Worm (Caenorhabditis elegans) whole organism, young adult: Measurements from ENCODE around the gene R74.2.

Experiments
- B0035.1 ChIP-seq: sonication (generic microtip); optimal IDR thresholded peaks from 2 replicates; lab custom pipeline; 2016; ENCODE audit warnings: missing genetic modification characterization, mild to moderate bottlenecking, missing compliant biosample characterization, missing genotype, missing genetic modification reagents
- B0336.3 ChIP-seq: fragments of 200-800 bp; sonication (Bioruptor generic); IDR thresholded peaks from 2 replicates; pipeline ENCODE4 v1.3.6; 2022; ENCODE audit warnings: missing genetic modification characterization, missing compliant biosample characterization
- F10E7.11 ChIP-seq: sonication (generic microtip); optimal IDR thresholded peaks from 2 replicates; lab custom pipeline; 2017; ENCODE audit warnings: mild to moderate bottlenecking, missing genetic modification characterization, moderate library complexity, missing compliant biosample characterization
- F39B2.1 ChIP-seq: fragments of 200-800 bp; sonication (Bioruptor generic); IDR thresholded peaks from 2 replicates; pipeline ENCODE4 v1.3.6; 2022; ENCODE audit warnings: missing genetic modification reagents, missing genetic modification characterization, missing compliant biosample characterization
- F52B5.7 ChIP-seq: sonication (generic microtip); optimal IDR thresholded peaks from 2 replicates; lab custom pipeline; 2016; ENCODE audit warnings: mild to moderate bottlenecking, missing genetic modification characterization, missing compliant biosample characterization
- F55B11.4 ChIP-seq: sonication (generic microtip); optimal IDR thresholded peaks from 2 replicates; lab custom pipeline; 2016; ENCODE audit warnings: missing compliant biosample characterization, missing genetic modification characterization, borderline replicate concordance; ENCODE audit not compliant: insufficient read depth
- F57C9.4 ChIP-seq: sonication (generic microtip); optimal IDR thresholded peaks from 2 replicates; lab custom pipeline; 2017; ENCODE audit warnings: mild to moderate bottlenecking, missing genetic modification characterization, missing compliant biosample characterization
- K11D2.4 ChIP-seq: fragments of 200-800 bp; sonication (Bioruptor generic); IDR thresholded peaks from 2 replicates; pipeline ENCODE4 v1.3.6; 2022; ENCODE audit warnings: missing genetic modification reagents, missing genetic modification characterization, missing compliant biosample characterization
- T07F8.4 ChIP-seq: sonication (generic microtip); optimal IDR thresholded peaks from 2 replicates; lab custom pipeline; 2016; ENCODE audit warnings: mild to moderate bottlenecking, missing genetic modification characterization, moderate library complexity, missing compliant biosample characterization
- Y79H2A.3 ChIP-seq: fragments of 200-800 bp; sonication (Bioruptor generic); conservative IDR thresholded peaks from 2 replicates; pipeline ENCODE4 v1.3.6; 2022; ENCODE audit warnings: missing genetic modification reagents, missing genetic modification characterization, missing compliant biosample characterization
- akir-1 ChIP-seq: fragments of 200-800 bp; sonication (Bioruptor generic); optimal IDR thresholded peaks from 2 replicates; lab custom pipeline; 2018; ENCODE audit warnings: mild to moderate bottlenecking, missing genetic modification characterization, moderate library complexity, missing compliant biosample characterization
- aptf-2 ChIP-seq: fragments of 200-800 bp; sonication (Bioruptor generic); conservative IDR thresholded peaks from 2 replicates; pipeline ENCODE4 v1.3.6; 2022; ENCODE audit warnings: missing genetic modification reagents, missing genetic modification characterization, missing compliant biosample characterization
- athp-1 ChIP-seq: sonication (generic microtip); optimal IDR thresholded peaks from 2 replicates; lab custom pipeline; 2017; ENCODE audit warnings: mild to moderate bottlenecking, missing genetic modification characterization, missing compliant biosample characterization
- attf-5 ChIP-seq: fragments of 200-800 bp; sonication (Bioruptor generic); optimal IDR thresholded peaks from 2 replicates; lab custom pipeline; 2018; ENCODE audit warnings: mild to moderate bottlenecking, missing genetic modification characterization, missing compliant biosample characterization
- bed-2 ChIP-seq: fragments of 200-800 bp; sonication (Bioruptor generic); IDR thresholded peaks from 2 replicates; pipeline ENCODE4 v1.3.6; 2022; ENCODE audit warnings: missing genetic modification reagents, missing genetic modification characterization, missing compliant biosample characterization
- ccch-3 ChIP-seq: fragments of 200-800 bp; sonication (Bioruptor generic); optimal IDR thresholded peaks from 2 replicates; lab custom pipeline; 2018; ENCODE audit warnings: mild to moderate bottlenecking, missing genetic modification characterization, missing compliant biosample characterization
- ceh-27 ChIP-seq: fragments of 200-800 bp; sonication (Bioruptor generic); optimal IDR thresholded peaks from 2 replicates; lab custom pipeline; 2018; ENCODE audit warnings: mild to moderate bottlenecking, missing genetic modification characterization, moderate library complexity, missing compliant biosample characterization
- chd-7 ChIP-seq: sonication (generic microtip); optimal IDR thresholded peaks from 2 replicates; lab custom pipeline; 2016; ENCODE audit warnings: mild to moderate bottlenecking, missing genetic modification characterization, moderate library complexity, missing compliant biosample characterization
- dox-1 ChIP-seq: fragments of 200-800 bp; sonication (Bioruptor generic); IDR thresholded peaks from 2 replicates; pipeline ENCODE4 v1.3.6; 2022; ENCODE audit warnings: missing genetic modification reagents, missing genetic modification characterization, missing compliant biosample characterization
- dpl-1 ChIP-seq: fragments of 150-350 bp; optimal IDR thresholded peaks from 2 replicates; lab custom pipeline; 2014; ENCODE audit warnings: missing biosample characterization, missing genetic modification reagents, missing genetic modification characterization
- egl-44 ChIP-seq: fragments of 200-800 bp; sonication (Bioruptor generic); IDR thresholded peaks from 2 replicates; pipeline ENCODE4 v1.3.6; 2022; ENCODE audit warnings: missing genetic modification reagents, missing genetic modification characterization, missing compliant biosample characterization
- fkh-3 ChIP-seq: sonication (generic microtip); optimal IDR thresholded peaks from 2 replicates; lab custom pipeline; 2016; ENCODE audit warnings: mild to moderate bottlenecking, missing genetic modification characterization, missing compliant biosample characterization
- gei-17 ChIP-seq: fragments of 200-800 bp; sonication (Bioruptor generic); optimal IDR thresholded peaks from 2 replicates; lab custom pipeline; 2018; ENCODE audit warnings: mild to moderate bottlenecking, missing genetic modification characterization, missing compliant biosample characterization
- hlh-12 ChIP-seq: sonication (generic microtip); optimal IDR thresholded peaks from 2 replicates; lab custom pipeline; 2016; ENCODE audit warnings: missing genetic modification characterization, missing compliant biosample characterization
- hlh-26 ChIP-seq: fragments of 200-800 bp; sonication (Bioruptor generic); conservative IDR thresholded peaks from 2 replicates; pipeline ENCODE4 v1.3.6; 2022; ENCODE audit warnings: missing genetic modification reagents, missing genetic modification characterization, missing compliant biosample characterization
- hsf-1 ChIP-seq: fragments of 200-800 bp; sonication (Bioruptor generic); IDR thresholded peaks from 2 replicates; pipeline ENCODE4 v1.3.6; 2022; ENCODE audit warnings: missing genetic modification reagents, missing genetic modification characterization, missing compliant biosample characterization
- lin-40 ChIP-seq: sonication (generic microtip); optimal IDR thresholded peaks from 2 replicates; lab custom pipeline; 2016; ENCODE audit warnings: missing genetic modification characterization, mild to moderate bottlenecking, missing compliant biosample characterization, missing genotype, missing genetic modification reagents
- lin-54 ChIP-seq: fragments of 200-800 bp; sonication (Bioruptor generic); optimal IDR thresholded peaks from 2 replicates; lab custom pipeline; 2018; ENCODE audit warnings: mild to moderate bottlenecking, missing genetic modification characterization, missing compliant biosample characterization
- madf-6 ChIP-seq: fragments of 200-800 bp; sonication (Bioruptor generic); IDR thresholded peaks from 2 replicates; pipeline ENCODE4 v1.3.6; 2022; ENCODE audit warnings: missing genetic modification reagents, missing genetic modification characterization, missing compliant biosample characterization
- madf-8 ChIP-seq: fragments of 200-800 bp; sonication (Bioruptor generic); conservative IDR thresholded peaks from 2 replicates; pipeline ENCODE4 v1.3.6; 2022; ENCODE audit warnings: missing genetic modification reagents, missing genetic modification characterization, missing compliant biosample characterization
- mcd-1 ChIP-seq: fragments of 200-800 bp; sonication (Bioruptor generic); IDR thresholded peaks from 2 replicates; pipeline ENCODE4 v1.3.6; 2022; ENCODE audit warnings: missing genetic modification reagents, missing genetic modification characterization, missing compliant biosample characterization
- mel-28 ChIP-seq: sonication (generic microtip); optimal IDR thresholded peaks from 2 replicates; lab custom pipeline; 2016; ENCODE audit warnings: borderline replicate concordance, mild to moderate bottlenecking, missing genetic modification characterization, missing compliant biosample characterization
- mes-4 ChIP-seq: sonication (generic microtip); optimal IDR thresholded peaks from 2 replicates; lab custom pipeline; 2016; ENCODE audit warnings: missing genotype, missing genetic modification characterization, missing compliant biosample characterization
- nfya-2 ChIP-seq: fragments of 200-800 bp; sonication (Bioruptor generic); IDR thresholded peaks from 2 replicates; pipeline ENCODE4 v1.3.6; 2022; ENCODE audit warnings: missing genetic modification reagents, missing genetic modification characterization, missing compliant biosample characterization
- nfyb-1 ChIP-seq: fragments of 200-800 bp; sonication (Bioruptor generic); IDR thresholded peaks from 2 replicates; pipeline ENCODE4 v1.3.6; 2022; ENCODE audit warnings: missing genetic modification reagents, missing genetic modification characterization, missing compliant biosample characterization
- nhr-120 ChIP-seq: fragments of 200-800 bp; sonication (Bioruptor generic); IDR thresholded peaks from 2 replicates; pipeline ENCODE4 v1.3.6; 2022; ENCODE audit warnings: missing genetic modification characterization, missing compliant biosample characterization
- pbrm-1 ChIP-seq: fragments of 200-800 bp; sonication (Bioruptor generic); IDR thresholded peaks from 2 replicates; pipeline ENCODE4 v1.3.6; 2022; ENCODE audit warnings: missing genetic modification reagents, missing genetic modification characterization, missing compliant biosample characterization
- rec-8 ChIP-seq, 2 experiments: sonication (generic microtip); optimal IDR thresholded peaks; 2 replicates each; lab custom pipeline; 2016; ENCODE audit warnings: mild to moderate bottlenecking in 2 of 2, missing genetic modification characterization in 2 of 2, missing genetic modification reagents in 2 of 2, missing genotype in 2 of 2, missing biosample characterization in 1 of 2, missing compliant biosample characterization in 1 of 2, moderate library complexity in 1 of 2
- rpc-1 ChIP-seq, 2 experiments: fragments of 150-350 bp in 1 of 2; sonication (generic microtip) in 1 of 2; optimal IDR thresholded peaks; 2 replicates each; lab custom pipeline; 2014 to 2018; ENCODE audit warnings: missing biosample characterization in 1 of 2, missing genetic modification characterization in 1 of 2, missing genetic modification reagents in 1 of 2, missing genotype in 1 of 2
- snpc-4 ChIP-seq, 5 experiments: fragments of 150-350 bp in 1 of 5; sonication (generic microtip) in 4 of 5; optimal IDR thresholded peaks; 2 replicates each; lab custom pipeline; 2014 to 2018; ENCODE audit warnings: missing genetic modification characterization in 5 of 5, missing biosample characterization in 3 of 5, antibody characterized with exemption in 2 of 5, mild to moderate bottlenecking in 2 of 5, missing compliant biosample characterization in 2 of 5, missing genotype in 2 of 5, moderate library complexity in 2 of 5, missing genetic modification reagents in 1 of 5
- somi-1 ChIP-seq: fragments of 200-800 bp; sonication (Bioruptor generic); optimal IDR thresholded peaks from 2 replicates; lab custom pipeline; 2018; ENCODE audit warnings: mild to moderate bottlenecking, missing genetic modification characterization, missing compliant biosample characterization
- unc-130 ChIP-seq: sonication (generic microtip); optimal IDR thresholded peaks from 2 replicates; lab custom pipeline; 2016; ENCODE audit warnings: missing genetic modification reagents, missing genetic modification characterization, missing compliant biosample characterization
- unc-62 ChIP-seq: fragments of 150-350 bp; optimal IDR thresholded peaks from 2 replicates; lab custom pipeline; 2014; ENCODE audit warnings: missing biosample characterization, missing genetic modification reagents, missing genetic modification characterization
- zfh-2 ChIP-seq: fragments of 200-800 bp; sonication (Bioruptor generic); conservative IDR thresholded peaks from 2 replicates; pipeline ENCODE4 v1.3.6; 2022; ENCODE audit warnings: missing genetic modification reagents, missing genetic modification characterization, missing compliant biosample characterization
- ztf-28 ChIP-seq: fragments of 200-800 bp; sonication (Bioruptor generic); IDR thresholded peaks from 2 replicates; pipeline ENCODE4 v1.3.6; 2022; ENCODE audit warnings: missing genetic modification reagents, missing genetic modification characterization, missing compliant biosample characterization
- ztf-3 ChIP-seq: fragments of 200-800 bp; sonication (Bioruptor generic); optimal IDR thresholded peaks from 2 replicates; lab custom pipeline; 2018; ENCODE audit warnings: mild to moderate bottlenecking, missing genetic modification characterization, missing compliant biosample characterization

The R74.2 gene

ce11 chrIII:4195306-4196008, 7.5 kb downstream of the R74.2 start:
- TF ChIP-seq madf-6 (GFP tag; lab: Robert Waterston, UW): peak; percentile 66
- TF ChIP-seq somi-1 (GFP tag; lab: Kevin White, UChicago): no peak
- no peak for TF ChIP-seq hlh-26 (GFP tag; lab: Robert Waterston, UW)
- peak; percentile 54 for TF ChIP-seq mel-28 (tag; lab: Kevin White, UChicago)
- peak; percentile 73 for TF ChIP-seq gei-17 (GFP tag; lab: Kevin White, UChicago)
- no peak for TF ChIP-seq aptf-2 (GFP tag; lab: Robert Waterston, UW)
- no peak for TF ChIP-seq rpc-1 (optimal IDR thresholded peaks at IDR 0.05; lab: Kevin White, UChicago)
- TF ChIP-seq rpc-1 (tag; optimal IDR thresholded peaks at IDR 0.05; lab: Kevin White, UChicago): no peak
- no peak for TF ChIP-seq unc-62
- TF ChIP-seq athp-1 (tag; lab: Kevin White, UChicago): peak; percentile 68
- peak; percentile 24 for TF ChIP-seq attf-5 (GFP tag; lab: Kevin White, UChicago)
- TF ChIP-seq mcd-1: 0 out of 2 replicates have a peak, but pooled peaks have one; percentile 19
- TF ChIP-seq nfyb-1 (GFP tag; lab: Robert Waterston, UW): peak; percentile 91
- TF ChIP-seq F55B11.4 (tag; lab: Kevin White, UChicago): no peak
- TF ChIP-seq fkh-3 (tag; lab: Kevin White, UChicago): peak; percentile 80
- peak; percentile 55; the same call in 1 of the 2 replicates for TF ChIP-seq pbrm-1 (GFP tag; lab: Robert Waterston, UW)
- TF ChIP-seq lin-54 (GFP tag; lab: Kevin White, UChicago): peak; percentile 54
- TF ChIP-seq F10E7.11 (tag; lab: Kevin White, UChicago): peak; percentile 63
- TF ChIP-seq ztf-3: no peak
- no peak for TF ChIP-seq akir-1 (GFP tag; lab: Kevin White, UChicago)
- TF ChIP-seq ceh-27: peak; percentile 42
- no peak for TF ChIP-seq B0035.1 (tag; lab: Kevin White, UChicago)
- no peak for TF ChIP-seq madf-8
- peak; percentile 46 for TF ChIP-seq dox-1 (GFP tag; lab: Robert Waterston, UW)
- peak; percentile 57 for TF ChIP-seq lin-40 (tag; lab: Kevin White, UChicago)
- peak; percentile 62 for TF ChIP-seq F57C9.4 (tag; lab: Kevin White, UChicago)
- TF ChIP-seq hsf-1 (GFP tag; lab: Robert Waterston, UW): peak; percentile 30; the same call in 1 of the 2 replicates
- peak; percentile 46 for TF ChIP-seq F52B5.7
- no peak for TF ChIP-seq dpl-1 (GFP tag; lab: Kevin White, UChicago)
- TF ChIP-seq B0336.3: peak; percentile 95
- no peak for TF ChIP-seq bed-2 (GFP tag; lab: Robert Waterston, UW)
- no peak for TF ChIP-seq unc-130 (GFP tag; lab: Kevin White, UChicago)
- no peak for TF ChIP-seq hlh-12 (tag; lab: Kevin White, UChicago)
- peak; percentile 73 for TF ChIP-seq K11D2.4 (GFP tag; lab: Robert Waterston, UW)
- TF ChIP-seq nfya-2 (GFP tag; lab: Robert Waterston, UW): no peak
- no peak for TF ChIP-seq zfh-2 (GFP tag; lab: Robert Waterston, UW)
- TF ChIP-seq snpc-4 (GFP tag; optimal IDR thresholded peaks at IDR 0.05; lab: Kevin White, UChicago): no peak
- TF ChIP-seq snpc-4 (tag; optimal IDR thresholded peaks at IDR 0.05; lab: Kevin White, UChicago): peak in 2 of 4 experiments; percentile 42 to 47
- peak; percentile 93 for TF ChIP-seq nhr-120 (GFP tag; lab: Robert Waterston, UW)
- no peak for TF ChIP-seq ztf-28 (GFP tag; lab: Robert Waterston, UW)
- TF ChIP-seq ccch-3 (GFP tag; lab: Kevin White, UChicago): no peak
- TF ChIP-seq F39B2.1 (GFP tag; lab: Robert Waterston, UW): no peak
- TF ChIP-seq egl-44 (GFP tag; lab: Robert Waterston, UW): no peak
- TF ChIP-seq Y79H2A.3 (GFP tag; lab: Robert Waterston, UW): no peak
- TF ChIP-seq rec-8 (tag; optimal IDR thresholded peaks at IDR 0.05; lab: Kevin White, UChicago): peak in 1 of 2 experiments; percentile 29
- no peak for TF ChIP-seq mes-4 (tag; lab: Kevin White, UChicago)
- no peak for TF ChIP-seq T07F8.4 (tag; lab: Kevin White, UChicago)
- peak; percentile 79 for TF ChIP-seq chd-7 (tag; lab: Kevin White, UChicago)
